Fruit fly (Drosophila melanogaster) whole organism, pupa: ENCODE data around the gene Shawl.

Experiments used
- CG10348 ChIP-seq: fragments of 200-800 bp; sonication (Bioruptor generic); IDR thresholded peaks from 2 replicates; pipeline ENCODE4 v1.3.6; 2022; ENCODE audit warnings: missing biosample characterization, missing genetic modification characterization
- CG12605 ChIP-seq: fragments of 200-800 bp; sonication (Bioruptor generic); IDR thresholded peaks from 2 replicates; pipeline ENCODE4 v1.3.6; 2022; ENCODE audit warnings: missing biosample characterization, missing genetic modification characterization
- CG13204 ChIP-seq: fragments of 200-800 bp; sonication (Bioruptor generic); optimal IDR thresholded peaks from 2 replicates; lab custom pipeline; 2018; ENCODE audit warnings: missing biosample characterization, mild to moderate bottlenecking, missing genetic modification characterization, moderate library complexity
- CG14655 ChIP-seq: fragments of 200-800 bp; sonication (Bioruptor generic); optimal IDR thresholded peaks from 3 replicates; lab custom pipeline; 2017; ENCODE audit warnings: mild to moderate bottlenecking, missing biosample characterization, missing genetic modification reagents, missing genetic modification characterization
- CG17806 ChIP-seq: fragments of 200-800 bp; sonication (Bioruptor generic); optimal IDR thresholded peaks from 2 replicates; lab custom pipeline; 2018; ENCODE audit warnings: missing biosample characterization, mild to moderate bottlenecking, missing genetic modification characterization, moderate library complexity
- CG32121 ChIP-seq: fragments of 200-800 bp; sonication (Bioruptor generic); IDR thresholded peaks from 2 replicates; pipeline ENCODE4 v1.3.6; 2022; ENCODE audit warnings: missing biosample characterization, missing genetic modification characterization
- CG34367 ChIP-seq: fragments of 200-800 bp; sonication (Bioruptor generic); optimal IDR thresholded peaks from 2 replicates; lab custom pipeline; 2018; ENCODE audit warnings: missing biosample characterization, mild to moderate bottlenecking, missing genetic modification characterization
- CG4496 ChIP-seq: fragments of 200-800 bp; sonication (Bioruptor generic); IDR thresholded peaks from 3 replicates; pipeline ENCODE4 v1.3.6; 2022; ENCODE audit warnings: missing biosample characterization, missing genetic modification characterization
- CG8159 ChIP-seq: fragments of 200-800 bp; sonication (Bioruptor generic); optimal IDR thresholded peaks from 3 replicates; lab custom pipeline; 2018; ENCODE audit warnings: missing biosample characterization, mild to moderate bottlenecking, missing genetic modification characterization, moderate library complexity
- CG8301 ChIP-seq: fragments of 200-800 bp; sonication (Bioruptor generic); optimal IDR thresholded peaks from 2 replicates; lab custom pipeline; 2018; ENCODE audit warnings: missing biosample characterization, mild to moderate bottlenecking, missing genetic modification characterization
- CG9948 ChIP-seq: fragments of 200-800 bp; sonication (Bioruptor generic); optimal IDR thresholded peaks from 2 replicates; lab custom pipeline; 2018; ENCODE audit warnings: missing biosample characterization, mild to moderate bottlenecking, missing genetic modification characterization, moderate library complexity
- D1 ChIP-seq: fragments of 200-800 bp; sonication (Bioruptor generic); optimal IDR thresholded peaks from 2 replicates; lab custom pipeline; 2018; ENCODE audit warnings: missing biosample characterization, mild to moderate bottlenecking, missing genetic modification characterization, moderate library complexity
- EcR ChIP-seq: fragments of 200-800 bp; sonication (Bioruptor generic); optimal IDR thresholded peaks from 3 replicates; lab custom pipeline; 2019; ENCODE audit warnings: missing biosample characterization, missing genetic modification characterization, mild to moderate bottlenecking, moderate library complexity, missing genetic modification reagents
- Ets98B ChIP-seq: fragments of 200-800 bp; sonication (Bioruptor generic); IDR thresholded peaks from 2 replicates; pipeline ENCODE4 v1.3.6; 2022; ENCODE audit warnings: missing biosample characterization, missing genetic modification characterization
- Pif1A ChIP-seq: fragments of 200-800 bp; sonication (Bioruptor generic); optimal IDR thresholded peaks from 3 replicates; lab custom pipeline; 2016; ENCODE audit warnings: missing biosample characterization, missing genetic modification characterization
- Pif1B ChIP-seq: fragments of 200-800 bp; sonication (Bioruptor generic); optimal IDR thresholded peaks from 3 replicates; lab custom pipeline; 2016; ENCODE audit warnings: missing biosample characterization, missing genetic modification characterization
- Snoo ChIP-seq: fragments of 200-800 bp; sonication (Bioruptor generic); optimal IDR thresholded peaks from 3 replicates; lab custom pipeline; 2017; ENCODE audit warnings: missing biosample characterization, mild to moderate bottlenecking, missing genetic modification characterization, inconsistent platforms
- fd96Ca ChIP-seq: fragments of 200-800 bp; sonication (Bioruptor generic); IDR thresholded peaks from 3 replicates; pipeline ENCODE4 v1.3.6; 2022; ENCODE audit warnings: missing biosample characterization, missing genetic modification characterization
- gl ChIP-seq: fragments of 200-800 bp; sonication (Bioruptor generic); optimal IDR thresholded peaks from 2 replicates; lab custom pipeline; 2018; ENCODE audit warnings: missing biosample characterization, mild to moderate bottlenecking, missing genetic modification characterization
- rn ChIP-seq: fragments of 200-800 bp; sonication (Bioruptor generic); IDR thresholded peaks from 2 replicates; pipeline ENCODE4 v1.3.6; 2022; ENCODE audit warnings: missing biosample characterization, missing genetic modification characterization

Shawl gene

DNA sequence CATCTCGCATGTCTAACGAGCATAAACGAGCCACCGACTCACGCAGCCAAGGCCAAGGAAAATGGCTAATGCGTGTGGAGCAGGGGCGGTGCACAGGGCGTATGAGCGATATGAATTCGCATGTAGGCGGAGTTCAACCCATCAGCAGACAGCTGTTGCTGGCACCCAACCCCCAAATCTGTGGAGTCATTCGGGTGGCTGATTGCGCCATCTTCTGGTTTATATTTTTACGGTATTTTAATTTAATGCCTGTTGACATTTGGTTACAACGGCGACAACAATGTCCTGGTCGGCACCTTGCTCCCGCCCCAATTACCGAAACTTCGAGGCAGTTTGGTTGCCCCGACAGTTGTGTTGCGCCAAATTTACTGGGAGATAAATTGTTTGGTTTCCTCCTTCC lies 93.9 kb downstream of the Shawl start:
- TF ChIP-seq CG9948 (tag; lab: Kevin White, UChicago) (no peak), gl (tag; lab: Kevin White, UChicago) (no peak), CG8301 (tag; lab: Kevin White, UChicago) (no peak), CG12605 (GFP tag; lab: Robert Waterston, UW) (no peak), CG8159 (tag; lab: Kevin White, UChicago) (no peak), Pif1A (no peak), CG14655 (GFP tag; lab: Kevin White, UChicago) (no peak), fd96Ca (GFP tag; lab: Robert Waterston, UW) (no peak), Snoo (tag; lab: Kevin White, UChicago) (no peak), Ets98B (GFP tag; lab: Robert Waterston, UW) (no peak), rn (no peak), EcR (GFP tag; lab: Kevin White, UChicago) (no peak), Pif1B (GFP tag; lab: Kevin White, UChicago) (no peak), D1 (tag; lab: Kevin White, UChicago) (no peak), CG4496 (GFP tag; lab: Robert Waterston, UW) (no peak), CG32121 (GFP tag; lab: Robert Waterston, UW) (no peak), CG13204 (no peak), CG34367 (tag; lab: Kevin White, UChicago) (no peak), CG10348 (GFP tag; lab: Robert Waterston, UW) (no peak), CG17806 (tag; lab: Kevin White, UChicago) (no peak)
